Fruit fly (Drosophila melanogaster): Measurements from ENCODE around the gene CG43062.

DNA sequence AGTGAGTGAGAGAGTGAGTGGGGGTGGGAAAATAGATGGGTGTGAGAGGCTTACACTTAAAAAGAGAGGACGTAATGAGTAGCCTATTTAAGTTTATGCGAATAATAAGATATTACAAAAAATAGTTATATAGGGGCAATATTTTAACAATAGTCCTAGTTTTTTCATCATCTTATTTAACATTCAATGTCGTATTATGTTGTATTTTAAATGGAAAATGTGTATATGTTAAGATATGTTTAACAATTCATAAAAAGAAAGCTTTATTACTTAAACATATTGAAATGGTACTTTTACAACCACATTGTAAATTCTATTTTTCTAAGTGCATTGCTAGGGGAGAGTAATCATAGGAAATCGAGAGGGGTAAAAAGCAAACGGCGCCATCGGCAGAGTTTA, 23.9 kb downstream of the CG43062 start:
- TF ChIP-seq psq (optimal IDR thresholded peaks at IDR 0.05) (no peak), insv (optimal IDR thresholded peaks at IDR 0.05) (no peak)
